Worm (Caenorhabditis elegans) whole organism, young adult: Measurements from ENCODE around the gene ZK637.14.
A peak's percentile ranks its signal among the peaks of the same experiment; 100 is the strongest.

ENCODE experiments used
- D2030.7 ChIP-seq: fragments of 200-800 bp; sonication (Bioruptor generic); IDR thresholded peaks from 2 replicates; pipeline ENCODE4 v1.3.6; 2022; ENCODE audit warnings: missing genetic modification reagents, missing genetic modification characterization, missing compliant biosample characterization
- F22D6.2 ChIP-seq: sonication (generic microtip); optimal IDR thresholded peaks from 2 replicates; lab custom pipeline; 2016; ENCODE audit warnings: mild to moderate bottlenecking, missing genetic modification characterization, missing compliant biosample characterization
- F23B12.7 ChIP-seq: sonication (generic microtip); optimal IDR thresholded peaks from 2 replicates; lab custom pipeline; 2017; ENCODE audit warnings: missing genetic modification characterization, mild to moderate bottlenecking, missing compliant biosample characterization, antibody characterized with exemption, moderate library complexity; ENCODE audit not compliant: insufficient read depth
- F55B11.4 ChIP-seq: sonication (generic microtip); optimal IDR thresholded peaks from 2 replicates; lab custom pipeline; 2016; ENCODE audit warnings: missing compliant biosample characterization, missing genetic modification characterization, borderline replicate concordance; ENCODE audit not compliant: insufficient read depth
- F57A8.1 ChIP-seq: fragments of 200-800 bp; sonication (Bioruptor generic); optimal IDR thresholded peaks from 2 replicates; lab custom pipeline; 2018; ENCODE audit warnings: mild to moderate bottlenecking, missing genetic modification characterization, moderate library complexity, missing compliant biosample characterization
- F57C9.4 ChIP-seq: sonication (generic microtip); optimal IDR thresholded peaks from 2 replicates; lab custom pipeline; 2017; ENCODE audit warnings: mild to moderate bottlenecking, missing genetic modification characterization, missing compliant biosample characterization
- K11D2.4 ChIP-seq: fragments of 200-800 bp; sonication (Bioruptor generic); IDR thresholded peaks from 2 replicates; pipeline ENCODE4 v1.3.6; 2022; ENCODE audit warnings: missing genetic modification reagents, missing genetic modification characterization, missing compliant biosample characterization
- ZK185.1 ChIP-seq: sonication (generic microtip); optimal IDR thresholded peaks from 2 replicates; lab custom pipeline; 2016; ENCODE audit warnings: mild to moderate bottlenecking, missing genetic modification characterization, missing compliant biosample characterization; ENCODE audit not compliant: poor library complexity, severe bottlenecking
- akir-1 ChIP-seq: fragments of 200-800 bp; sonication (Bioruptor generic); optimal IDR thresholded peaks from 2 replicates; lab custom pipeline; 2018; ENCODE audit warnings: mild to moderate bottlenecking, missing genetic modification characterization, moderate library complexity, missing compliant biosample characterization
- ama-1 ChIP-seq, 3 experiments: fragments of 150-350 bp in 1 of 3; sonication (generic microtip) in 2 of 3; optimal IDR thresholded peaks; 2 replicates each; lab custom pipeline; 2014 to 2018; ENCODE audit warnings: missing biosample characterization in 2 of 3, missing genetic modification characterization in 2 of 3, missing genetic modification reagents in 2 of 3
- atf-7 ChIP-seq: sonication (generic microtip); optimal IDR thresholded peaks from 2 replicates; lab custom pipeline; 2017; ENCODE audit warnings: mild to moderate bottlenecking, missing genetic modification characterization, missing compliant biosample characterization
- athp-1 ChIP-seq: sonication (generic microtip); optimal IDR thresholded peaks from 2 replicates; lab custom pipeline; 2017; ENCODE audit warnings: mild to moderate bottlenecking, missing genetic modification characterization, missing compliant biosample characterization
- attf-5 ChIP-seq: fragments of 200-800 bp; sonication (Bioruptor generic); optimal IDR thresholded peaks from 2 replicates; lab custom pipeline; 2018; ENCODE audit warnings: mild to moderate bottlenecking, missing genetic modification characterization, missing compliant biosample characterization
- bed-1 ChIP-seq: fragments of 200-800 bp; sonication (Bioruptor generic); IDR thresholded peaks from 2 replicates; pipeline ENCODE4 v1.3.6; 2022; ENCODE audit warnings: missing genetic modification reagents, missing genetic modification characterization, missing compliant biosample characterization
- ceh-100 ChIP-seq: fragments of 200-800 bp; sonication (Bioruptor generic); IDR thresholded peaks from 2 replicates; pipeline ENCODE4 v1.3.6; 2022; ENCODE audit warnings: missing genetic modification reagents, missing genetic modification characterization, missing compliant biosample characterization
- ceh-58 ChIP-seq: fragments of 200-800 bp; sonication (Bioruptor generic); IDR thresholded peaks from 2 replicates; pipeline ENCODE4 v1.3.6; 2022; ENCODE audit warnings: missing genetic modification characterization, missing compliant biosample characterization
- efl-1 ChIP-seq: fragments of 150-350 bp; optimal IDR thresholded peaks from 2 replicates; lab custom pipeline; 2014; ENCODE audit warnings: missing biosample characterization, missing genetic modification reagents, missing genetic modification characterization
- egl-44 ChIP-seq: fragments of 200-800 bp; sonication (Bioruptor generic); IDR thresholded peaks from 2 replicates; pipeline ENCODE4 v1.3.6; 2022; ENCODE audit warnings: missing genetic modification reagents, missing genetic modification characterization, missing compliant biosample characterization
- ets-4 ChIP-seq: fragments of 200-800 bp; sonication (Bioruptor generic); optimal IDR thresholded peaks from 2 replicates; lab custom pipeline; 2018; ENCODE audit warnings: mild to moderate bottlenecking, missing genetic modification characterization, missing compliant biosample characterization
- hlh-12 ChIP-seq: sonication (generic microtip); optimal IDR thresholded peaks from 2 replicates; lab custom pipeline; 2016; ENCODE audit warnings: missing genetic modification characterization, missing compliant biosample characterization
- hlh-26 ChIP-seq: fragments of 200-800 bp; sonication (Bioruptor generic); conservative IDR thresholded peaks from 2 replicates; pipeline ENCODE4 v1.3.6; 2022; ENCODE audit warnings: missing genetic modification reagents, missing genetic modification characterization, missing compliant biosample characterization
- hmg-20 ChIP-seq: fragments of 200-800 bp; sonication (Bioruptor generic); IDR thresholded peaks from 2 replicates; pipeline ENCODE4 v1.3.6; 2022; ENCODE audit warnings: missing genetic modification reagents, missing genetic modification characterization, missing compliant biosample characterization
- hrde-1 ChIP-seq: sonication (generic microtip); optimal IDR thresholded peaks from 2 replicates; lab custom pipeline; 2016; ENCODE audit warnings: missing genetic modification characterization, mild to moderate bottlenecking, missing compliant biosample characterization, moderate library complexity, missing genotype, missing genetic modification reagents, borderline replicate concordance
- hsf-1 ChIP-seq: fragments of 200-800 bp; sonication (Bioruptor generic); IDR thresholded peaks from 2 replicates; pipeline ENCODE4 v1.3.6; 2022; ENCODE audit warnings: missing genetic modification reagents, missing genetic modification characterization, missing compliant biosample characterization
- let-526 ChIP-seq: fragments of 200-800 bp; sonication (Bioruptor generic); IDR thresholded peaks from 2 replicates; pipeline ENCODE4 v1.3.6; 2022; ENCODE audit warnings: missing genetic modification reagents, missing genetic modification characterization, missing compliant biosample characterization
- lin-26 ChIP-seq: fragments of 200-800 bp; sonication (Bioruptor generic); IDR thresholded peaks from 2 replicates; pipeline ENCODE4 v1.3.6; 2022; ENCODE audit warnings: missing genetic modification reagents, missing genetic modification characterization, missing compliant biosample characterization
- lin-40 ChIP-seq: sonication (generic microtip); optimal IDR thresholded peaks from 2 replicates; lab custom pipeline; 2016; ENCODE audit warnings: missing genetic modification characterization, mild to moderate bottlenecking, missing compliant biosample characterization, missing genotype, missing genetic modification reagents
- lin-54 ChIP-seq: fragments of 200-800 bp; sonication (Bioruptor generic); optimal IDR thresholded peaks from 2 replicates; lab custom pipeline; 2018; ENCODE audit warnings: mild to moderate bottlenecking, missing genetic modification characterization, missing compliant biosample characterization
- lsy-27 ChIP-seq: sonication (generic microtip); optimal IDR thresholded peaks from 2 replicates; lab custom pipeline; 2017; ENCODE audit warnings: missing genetic modification characterization, mild to moderate bottlenecking, missing compliant biosample characterization, antibody characterized with exemption, missing genotype, borderline replicate concordance; ENCODE audit not compliant: insufficient read depth
- madf-3 ChIP-seq: fragments of 200-800 bp; sonication (Bioruptor generic); IDR thresholded peaks from 2 replicates; pipeline ENCODE4 v1.3.6; 2022; ENCODE audit warnings: missing genetic modification reagents, missing genetic modification characterization, missing compliant biosample characterization
- madf-6 ChIP-seq: fragments of 200-800 bp; sonication (Bioruptor generic); IDR thresholded peaks from 2 replicates; pipeline ENCODE4 v1.3.6; 2022; ENCODE audit warnings: missing genetic modification reagents, missing genetic modification characterization, missing compliant biosample characterization
- madf-8 ChIP-seq: fragments of 200-800 bp; sonication (Bioruptor generic); conservative IDR thresholded peaks from 2 replicates; pipeline ENCODE4 v1.3.6; 2022; ENCODE audit warnings: missing genetic modification reagents, missing genetic modification characterization, missing compliant biosample characterization
- mel-28 ChIP-seq: sonication (generic microtip); optimal IDR thresholded peaks from 2 replicates; lab custom pipeline; 2016; ENCODE audit warnings: borderline replicate concordance, mild to moderate bottlenecking, missing genetic modification characterization, missing compliant biosample characterization
- nfya-1 ChIP-seq: sonication (generic microtip); optimal IDR thresholded peaks from 2 replicates; lab custom pipeline; 2017; ENCODE audit warnings: antibody characterized with exemption, missing compliant biosample characterization, missing genetic modification characterization, borderline replicate concordance; ENCODE audit not compliant: insufficient read depth
- nfya-2 ChIP-seq: fragments of 200-800 bp; sonication (Bioruptor generic); IDR thresholded peaks from 2 replicates; pipeline ENCODE4 v1.3.6; 2022; ENCODE audit warnings: missing genetic modification reagents, missing genetic modification characterization, missing compliant biosample characterization
- nfyb-1 ChIP-seq: fragments of 200-800 bp; sonication (Bioruptor generic); IDR thresholded peaks from 2 replicates; pipeline ENCODE4 v1.3.6; 2022; ENCODE audit warnings: missing genetic modification reagents, missing genetic modification characterization, missing compliant biosample characterization
- nhr-90 ChIP-seq: sonication (generic microtip); optimal IDR thresholded peaks from 2 replicates; lab custom pipeline; 2016; ENCODE audit warnings: missing genotype, mild to moderate bottlenecking, missing genetic modification characterization, missing compliant biosample characterization
- repo-1 ChIP-seq: sonication (generic microtip); optimal IDR thresholded peaks from 2 replicates; lab custom pipeline; 2017; ENCODE audit warnings: mild to moderate bottlenecking, missing genetic modification characterization, missing compliant biosample characterization
- sdz-38 ChIP-seq: sonication (generic microtip); optimal IDR thresholded peaks from 2 replicates; lab custom pipeline; 2016; ENCODE audit warnings: missing genotype, missing genetic modification characterization, missing compliant biosample characterization
- snpc-3.4 ChIP-seq: sonication (generic microtip); optimal IDR thresholded peaks from 2 replicates; lab custom pipeline; 2017; ENCODE audit warnings: missing genetic modification characterization, mild to moderate bottlenecking, missing compliant biosample characterization, antibody characterized with exemption, moderate library complexity, missing genotype, missing genetic modification reagents
- somi-1 ChIP-seq: fragments of 200-800 bp; sonication (Bioruptor generic); optimal IDR thresholded peaks from 2 replicates; lab custom pipeline; 2018; ENCODE audit warnings: mild to moderate bottlenecking, missing genetic modification characterization, missing compliant biosample characterization
- unc-130 ChIP-seq: sonication (generic microtip); optimal IDR thresholded peaks from 2 replicates; lab custom pipeline; 2016; ENCODE audit warnings: missing genetic modification reagents, missing genetic modification characterization, missing compliant biosample characterization
- unc-62 ChIP-seq: fragments of 150-350 bp; optimal IDR thresholded peaks from 2 replicates; lab custom pipeline; 2014; ENCODE audit warnings: missing biosample characterization, missing genetic modification reagents, missing genetic modification characterization
- xnd-1 ChIP-seq: sonication (generic microtip); optimal IDR thresholded peaks from 2 replicates; lab custom pipeline; 2016; ENCODE audit warnings: missing genotype, missing genetic modification reagents, missing genetic modification characterization, missing compliant biosample characterization
- zfh-2 ChIP-seq: fragments of 200-800 bp; sonication (Bioruptor generic); conservative IDR thresholded peaks from 2 replicates; pipeline ENCODE4 v1.3.6; 2022; ENCODE audit warnings: missing genetic modification reagents, missing genetic modification characterization, missing compliant biosample characterization
- ztf-25 ChIP-seq: fragments of 200-800 bp; sonication (Bioruptor generic); IDR thresholded peaks from 2 replicates; pipeline ENCODE4 v1.3.6; 2022; ENCODE audit warnings: missing genetic modification reagents, missing genetic modification characterization, missing compliant biosample characterization
- ztf-6 ChIP-seq: fragments of 200-800 bp; sonication (Bioruptor generic); IDR thresholded peaks from 2 replicates; pipeline ENCODE4 v1.3.6; 2022; ENCODE audit warnings: missing genetic modification reagents, missing genetic modification characterization, missing compliant biosample characterization

The ZK637.14 gene

ce11 chrIII:8887184-8887801 is 1.7 kb downstream of the ZK637.14 start, which contains the start of gene famh-136 (continued):
- TF ChIP-seq madf-3 (no peak), F22D6.2 (peak; percentile 67), unc-62 (GFP tag; lab: Kevin White, UChicago) (no peak), xnd-1 (tag; lab: Kevin White, UChicago) (peak; percentile 58), hsf-1 (GFP tag; lab: Robert Waterston, UW) (no peak), mel-28 (tag; lab: Kevin White, UChicago) (no peak), unc-130 (GFP tag; lab: Kevin White, UChicago) (peak; percentile 4), zfh-2 (GFP tag; lab: Robert Waterston, UW) (no peak), nfya-1 (tag; lab: Kevin White, UChicago) (no peak), lin-40 (tag; lab: Kevin White, UChicago) (peak; percentile 90), ceh-58 (GFP tag; lab: Robert Waterston, UW) (no peak), efl-1 (peak; percentile 62), hmg-20 (GFP tag; lab: Robert Waterston, UW) (no peak), ZK185.1 (tag; lab: Kevin White, UChicago) (peak; percentile 46), akir-1 (no peak), repo-1 (tag; lab: Kevin White, UChicago) (peak; percentile 61), K11D2.4 (peak; percentile 87), F23B12.7 (tag; lab: Kevin White, UChicago) (peak; percentile 94), ets-4 (GFP tag; lab: Kevin White, UChicago) (no peak), somi-1 (GFP tag; lab: Kevin White, UChicago) (peak; percentile 66), F57C9.4 (tag; lab: Kevin White, UChicago) (no peak), ama-1 (optimal IDR thresholded peaks at IDR 0.05; lab: Kevin White, UChicago) (no peak), ama-1 (GFP tag; optimal IDR thresholded peaks at IDR 0.05; lab: Kevin White, UChicago) (no peak), hlh-26 (no peak), lin-26 (GFP tag; lab: Robert Waterston, UW) (no peak), nfya-2 (no peak), snpc-3.4 (tag; lab: Kevin White, UChicago) (peak; percentile 24), let-526 (no peak), hlh-12 (tag; lab: Kevin White, UChicago) (no peak), lsy-27 (tag; lab: Kevin White, UChicago) (no peak), madf-6 (GFP tag; lab: Robert Waterston, UW) (peak; percentile 84), ztf-6 (GFP tag; lab: Robert Waterston, UW) (no peak), F55B11.4 (tag; lab: Kevin White, UChicago) (no peak), egl-44 (GFP tag; lab: Robert Waterston, UW) (peak; percentile 76; the same call in 1 of the 2 replicates), nfyb-1 (peak; percentile 80), F57A8.1 (GFP tag; lab: Kevin White, UChicago) (no peak), bed-1 (GFP tag; lab: Robert Waterston, UW) (no peak), hrde-1 (tag; lab: Kevin White, UChicago) (no peak), attf-5 (GFP tag; lab: Kevin White, UChicago) (peak; percentile 88), ztf-25 (GFP tag; lab: Robert Waterston, UW) (no peak), atf-7 (peak; percentile 31), athp-1 (tag; lab: Kevin White, UChicago) (peak; percentile 12), D2030.7 (GFP tag; lab: Robert Waterston, UW) (no peak), lin-54 (GFP tag; lab: Kevin White, UChicago) (peak; percentile 86), sdz-38 (tag; lab: Kevin White, UChicago) (no peak), ceh-100 (GFP tag; lab: Robert Waterston, UW) (peak; percentile 49; the same call in 1 of the 2 replicates), nhr-90 (tag; lab: Kevin White, UChicago) (no peak), madf-8 (GFP tag; lab: Robert Waterston, UW) (peak; percentile 67)
